Worm (Caenorhabditis elegans) whole organism, L1 larva: ENCODE results near the gene mtr-4.

Source experiments
- C04F5.9 ChIP-seq: sonication (generic microtip); optimal IDR thresholded peaks from 2 replicates; lab custom pipeline; 2016; ENCODE audit warnings: missing genetic modification characterization, missing compliant biosample characterization
- C16A3.4 ChIP-seq: fragments of 150-350 bp; optimal IDR thresholded peaks from 2 replicates; lab custom pipeline; 2014; ENCODE audit warnings: missing biosample characterization, missing genetic modification characterization
- aha-1 ChIP-seq: fragments of 150-350 bp; optimal IDR thresholded peaks from 2 replicates; lab custom pipeline; 2014; ENCODE audit warnings: missing biosample characterization, missing genetic modification characterization
- ama-1 ChIP-seq: fragments of 150-350 bp; optimal IDR thresholded peaks from 2 replicates; lab custom pipeline; 2014
- ceh-82 ChIP-seq, 3 experiments: fragments of 150-350 bp in 1 of 3; sonication (generic microtip) in 2 of 3; optimal IDR thresholded peaks; 2 replicates each; lab custom pipeline; 2014 to 2017; ENCODE audit warnings: missing biosample characterization in 3 of 3, missing genetic modification characterization in 3 of 3
- ceh-88 ChIP-seq: fragments of 200-800 bp; sonication (Bioruptor generic); IDR thresholded peaks from 2 replicates; pipeline ENCODE4 v1.3.6; 2022; ENCODE audit warnings: missing genetic modification characterization, missing compliant biosample characterization
- ceh-90 ChIP-seq: sonication (generic microtip); optimal IDR thresholded peaks from 2 replicates; lab custom pipeline; 2016; ENCODE audit warnings: missing genetic modification characterization, missing compliant biosample characterization
- dsc-1 ChIP-seq: sonication (generic microtip); optimal IDR thresholded peaks from 2 replicates; lab custom pipeline; 2016; ENCODE audit warnings: mild to moderate bottlenecking, missing genetic modification characterization, missing compliant biosample characterization
- efl-1 ChIP-seq, 4 experiments: fragments of 150-350 bp; optimal IDR thresholded peaks in 3 of 4; peaks in 1 of 4; 1 replicate in 1 of 4; 2 replicates in 3 of 4; lab custom pipeline; 2014; ENCODE audit warnings: missing biosample characterization in 2 of 4, missing genetic modification characterization in 2 of 4, missing genetic modification reagents in 2 of 4
- elt-2 ChIP-seq: sonication (generic microtip); optimal IDR thresholded peaks from 2 replicates; lab custom pipeline; 2016; ENCODE audit warnings: missing genetic modification characterization, mild to moderate bottlenecking, inconsistent platforms, missing compliant biosample characterization, missing genetic modification reagents
- elt-3 ChIP-seq, 6 experiments: fragments of 150-350 bp in 1 of 6; sonication (generic microtip); optimal IDR thresholded peaks; 2 replicates each; lab custom pipeline; 2017 to 2018; ENCODE audit warnings: missing biosample characterization in 6 of 6, missing genetic modification characterization in 6 of 6, inconsistent platforms in 1 of 6
- ets-5 ChIP-seq: fragments of 200-800 bp; sonication (Bioruptor generic); IDR thresholded peaks from 2 replicates; pipeline ENCODE4 v1.3.6; 2022; ENCODE audit warnings: missing genetic modification characterization, missing compliant biosample characterization
- grh-1 ChIP-seq: fragments of 200-800 bp; sonication (Bioruptor generic); IDR thresholded peaks from 2 replicates; pipeline ENCODE4 v1.3.6; 2022; ENCODE audit warnings: missing genetic modification reagents, missing genetic modification characterization, missing compliant biosample characterization
- hlh-4 ChIP-seq: sonication (generic microtip); optimal IDR thresholded peaks from 2 replicates; lab custom pipeline; 2016; ENCODE audit warnings: mild to moderate bottlenecking, missing genetic modification characterization, missing compliant biosample characterization
- hpl-2 ChIP-seq: fragments of 150-350 bp; optimal IDR thresholded peaks from 2 replicates; lab custom pipeline; 2014; ENCODE audit warnings: missing biosample characterization, missing genetic modification reagents, missing genetic modification characterization
- irx-1 ChIP-seq: sonication (generic microtip); optimal IDR thresholded peaks from 2 replicates; lab custom pipeline; 2016; ENCODE audit warnings: missing genetic modification characterization, missing compliant biosample characterization
- lin-13 ChIP-seq: fragments of 150-350 bp; optimal IDR thresholded peaks from 2 replicates; lab custom pipeline; 2014; ENCODE audit warnings: missing biosample characterization, missing genetic modification reagents, missing genetic modification characterization
- lin-14 ChIP-seq: fragments of 200-800 bp; sonication (Bioruptor generic); optimal IDR thresholded peaks from 2 replicates; lab custom pipeline; 2018; ENCODE audit warnings: mild to moderate bottlenecking, missing genetic modification characterization, moderate library complexity, missing compliant biosample characterization
- lin-15B ChIP-seq: fragments of 150-350 bp; sonication (generic microtip); optimal IDR thresholded peaks from 3 replicates; lab custom pipeline; 2014; ENCODE audit warnings: missing biosample characterization, missing genetic modification characterization
- lin-35 ChIP-seq, 2 experiments: fragments of 150-350 bp; optimal IDR thresholded peaks; 2 replicates each; lab custom pipeline; 2014; ENCODE audit warnings: missing biosample characterization in 2 of 2, missing genetic modification characterization in 2 of 2, missing genetic modification reagents in 2 of 2
- lsy-2 ChIP-seq, 2 experiments: fragments of 150-350 bp; optimal IDR thresholded peaks; 2 replicates each; lab custom pipeline; 2014; ENCODE audit warnings: missing biosample characterization in 2 of 2, missing genetic modification characterization in 2 of 2
- mab-9 ChIP-seq: fragments of 200-800 bp; sonication (Bioruptor generic); IDR thresholded peaks from 2 replicates; pipeline ENCODE4 v1.3.6; 2022; ENCODE audit warnings: missing genetic modification reagents, missing genetic modification characterization, missing compliant biosample characterization
- mef-2 ChIP-seq: fragments of 150-350 bp; optimal IDR thresholded peaks from 2 replicates; lab custom pipeline; 2014; ENCODE audit warnings: missing biosample characterization, missing genetic modification characterization
- mep-1 ChIP-seq: fragments of 150-350 bp; optimal IDR thresholded peaks from 2 replicates; lab custom pipeline; 2014; ENCODE audit warnings: missing biosample characterization, missing genetic modification characterization
- nhr-28 ChIP-seq: fragments of 150-350 bp; optimal IDR thresholded peaks from 2 replicates; lab custom pipeline; 2014; ENCODE audit warnings: missing biosample characterization, missing genetic modification characterization
- nhr-71 ChIP-seq: sonication (generic microtip); optimal IDR thresholded peaks from 2 replicates; lab custom pipeline; 2016; ENCODE audit warnings: mild to moderate bottlenecking, missing genetic modification characterization, moderate library complexity, missing compliant biosample characterization
- nhr-77 ChIP-seq: fragments of 150-350 bp; optimal IDR thresholded peaks from 2 replicates; lab custom pipeline; 2014; ENCODE audit warnings: missing biosample characterization, missing genetic modification characterization
- nhr-85 ChIP-seq: sonication (generic microtip); peaks from one replicate; lab custom pipeline; 2016; ENCODE audit warnings: missing genetic modification characterization, inconsistent platforms, missing compliant biosample characterization
- nhr-90 ChIP-seq: sonication (generic microtip); optimal IDR thresholded peaks from 2 replicates; lab custom pipeline; 2016; ENCODE audit warnings: mild to moderate bottlenecking, missing genetic modification characterization, missing compliant biosample characterization; ENCODE audit not compliant: poor library complexity
- pag-3 ChIP-seq: sonication (generic microtip); optimal IDR thresholded peaks from 2 replicates; lab custom pipeline; 2017; ENCODE audit warnings: missing genetic modification characterization, mild to moderate bottlenecking, missing compliant biosample characterization, antibody characterized with exemption, borderline replicate concordance; ENCODE audit not compliant: insufficient read depth
- pax-3 ChIP-seq: fragments of 200-800 bp; sonication (Bioruptor generic); optimal IDR thresholded peaks from 2 replicates; lab custom pipeline; 2018; ENCODE audit warnings: mild to moderate bottlenecking, missing genetic modification characterization, moderate library complexity, missing compliant biosample characterization
- pqm-1 ChIP-seq: sonication (generic microtip); optimal IDR thresholded peaks from 3 replicates; lab custom pipeline; 2017; ENCODE audit warnings: missing biosample characterization, missing genetic modification characterization
- rnt-1 ChIP-seq: sonication (generic microtip); optimal IDR thresholded peaks from 2 replicates; lab custom pipeline; 2016; ENCODE audit warnings: mild to moderate bottlenecking, missing genetic modification characterization, moderate library complexity, missing compliant biosample characterization
- snu-23 ChIP-seq: sonication (generic microtip); optimal IDR thresholded peaks from 2 replicates; lab custom pipeline; 2016; ENCODE audit warnings: missing genetic modification characterization, missing compliant biosample characterization
- sox-4 ChIP-seq: sonication (generic microtip); optimal IDR thresholded peaks from 2 replicates; lab custom pipeline; 2016; ENCODE audit warnings: missing genetic modification characterization, missing compliant biosample characterization
- swsn-7 ChIP-seq: sonication (generic microtip); optimal IDR thresholded peaks from 2 replicates; lab custom pipeline; 2016; ENCODE audit warnings: missing genetic modification characterization, missing compliant biosample characterization
- tbx-2 ChIP-seq: sonication (generic microtip); optimal IDR thresholded peaks from 2 replicates; lab custom pipeline; 2016; ENCODE audit warnings: missing genetic modification characterization, missing compliant biosample characterization
- tlp-1 ChIP-seq: fragments of 150-350 bp; optimal IDR thresholded peaks from 2 replicates; lab custom pipeline; 2014; ENCODE audit warnings: missing biosample characterization, missing genetic modification characterization
- unc-130 ChIP-seq: fragments of 150-350 bp; optimal IDR thresholded peaks from 2 replicates; lab custom pipeline; 2017; ENCODE audit warnings: missing biosample characterization, missing genetic modification characterization, inconsistent platforms
- unc-86 ChIP-seq: sonication (generic microtip); optimal IDR thresholded peaks from 2 replicates; lab custom pipeline; 2016; ENCODE audit warnings: missing genetic modification characterization, missing compliant biosample characterization
- vab-15 ChIP-seq: sonication (generic microtip); optimal IDR thresholded peaks from 2 replicates; lab custom pipeline; 2017; ENCODE audit warnings: missing genotype, mild to moderate bottlenecking, missing genetic modification characterization, missing compliant biosample characterization
- xbp-1 ChIP-seq: sonication (generic microtip); optimal IDR thresholded peaks from 2 replicates; lab custom pipeline; 2016; ENCODE audit warnings: missing genetic modification characterization, missing compliant biosample characterization
- zip-4 ChIP-seq: fragments of 200-800 bp; sonication (Bioruptor generic); optimal IDR thresholded peaks from 2 replicates; lab custom pipeline; 2018; ENCODE audit warnings: mild to moderate bottlenecking, missing genetic modification characterization, moderate library complexity, missing compliant biosample characterization
- ztf-11 ChIP-seq, 2 experiments: sonication (generic microtip); optimal IDR thresholded peaks; 2 replicates each; lab custom pipeline; 2016 to 2017; ENCODE audit warnings: missing genetic modification characterization in 2 of 2, missing biosample characterization in 1 of 2, missing compliant biosample characterization in 1 of 2
- ztf-4 ChIP-seq: fragments of 150-350 bp; optimal IDR thresholded peaks from 2 replicates; lab custom pipeline; 2014; ENCODE audit warnings: missing biosample characterization, missing genetic modification characterization

Gene mtr-4

ce11 chrIV:9848075-9848474, 22.6 kb downstream of the mtr-4 start, which contains the start of gene K07F5.7:
Gene K07F5.7 (minus strand): TSS chrIV:9848175.
- no peak for TF ChIP-seq ztf-4 (tag; lab: Kevin White, UChicago)
- no peak for TF ChIP-seq irx-1 (tag; lab: Kevin White, UChicago)
- TF ChIP-seq swsn-7 (tag; lab: Kevin White, UChicago), result no peak
- no peak for TF ChIP-seq C04F5.9
- TF ChIP-seq dsc-1, result no peak
- no peak for TF ChIP-seq nhr-71 (tag; lab: Kevin White, UChicago)
- TF ChIP-seq lin-15B (tag; lab: Kevin White, UChicago), result no peak
- no peak for TF ChIP-seq efl-1 (optimal IDR thresholded peaks at IDR 0.05; lab: Kevin White, UChicago)
- no peak for TF ChIP-seq efl-1 (GFP tag; optimal IDR thresholded peaks at IDR 0.05 in 1 of 2; lab: Kevin White, UChicago)
- no peak for TF ChIP-seq zip-4 (GFP tag; lab: Kevin White, UChicago)
- TF ChIP-seq lin-13 (GFP tag; lab: Kevin White, UChicago), result no peak
- TF ChIP-seq ceh-90 (tag; lab: Kevin White, UChicago), result no peak
- TF ChIP-seq tlp-1 (tag; lab: Kevin White, UChicago), result no peak
- no peak for TF ChIP-seq nhr-85 (tag; lab: Kevin White, UChicago)
- TF ChIP-seq lin-14 (GFP tag; lab: Kevin White, UChicago), result no peak
- TF ChIP-seq pag-3, result no peak
- no peak for TF ChIP-seq ztf-11 (tag; optimal IDR thresholded peaks at IDR 0.05; lab: Kevin White, UChicago)

- TF ChIP-seq C16A3.4 (tag; lab: Kevin White, UChicago) (no peak), ceh-88 (no peak), elt-2 (tag; lab: Kevin White, UChicago) (no peak), irx-1 (tag; lab: Kevin White, UChicago) (no peak), nhr-77 (no peak), unc-130 (tag; lab: Kevin White, UChicago) (no peak), hlh-4 (tag; lab: Kevin White, UChicago) (no peak), pax-3 (tag; lab: Kevin White, UChicago) (no peak), pqm-1 (tag; lab: Kevin White, UChicago) (no peak), mef-2 (no peak), lin-35 (GFP tag; optimal IDR thresholded peaks at IDR 0.05; lab: Kevin White, UChicago) (no peak), elt-3 (tag; optimal IDR thresholded peaks at IDR 0.05; lab: Kevin White, UChicago) (no peak), ceh-82 (tag; optimal IDR thresholded peaks at IDR 0.05; lab: Kevin White, UChicago) (no peak), mab-9 (no peak), vab-15 (no peak), rnt-1 (no peak), lin-13 (GFP tag; lab: Kevin White, UChicago) (no peak), aha-1 (tag; lab: Kevin White, UChicago) (no peak)
- TF ChIP-seq, all 84 proteins: peak for 0
Observed at ce11 chrIV:9849624-9850023, 24.1 kb downstream of the mtr-4 start, which contains the start of gene K07F5.8. Gene K07F5.8 (minus strand): TSS chrIV:9849724.

DNA sequence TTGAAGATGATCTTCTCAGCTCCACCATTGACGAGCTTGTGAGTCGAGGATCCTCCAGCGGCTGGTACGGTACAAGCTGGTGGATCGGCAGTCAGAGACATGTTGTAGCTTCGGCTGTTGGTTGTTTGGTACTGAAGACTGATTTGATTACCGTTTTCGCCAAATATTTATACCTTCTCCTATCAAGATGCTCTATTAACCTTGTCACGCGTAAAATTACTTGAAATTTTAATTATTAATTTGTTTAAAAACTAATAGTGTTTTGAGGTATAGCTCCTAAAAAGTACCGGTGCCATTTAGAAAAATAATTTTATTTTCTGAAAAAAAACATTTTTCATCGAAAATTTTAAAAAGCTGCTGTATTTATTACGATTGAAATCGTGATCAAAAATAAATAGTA, 25.4 kb downstream of the mtr-4 start, which contains the start of gene ssp-10:
ssp-10 (minus strand) TSS at position 101 of the 400 bp plus-strand sequence.
- TF ChIP-seq lin-14 (GFP tag; lab: Kevin White, UChicago) (no peak), lsy-2 (tag; optimal IDR thresholded peaks at IDR 0.05; lab: Kevin White, UChicago) (no peak)

ce11 chrIV:9852250-9852649, 26.8 kb downstream of the mtr-4 start, which contains the start of gene ssq-1:
Gene ssq-1 (plus strand): TSS chrIV:9852550.
- TF ChIP-seq sox-4 (tag; lab: Kevin White, UChicago) (no peak), pax-3 (tag; lab: Kevin White, UChicago) (no peak), unc-86 (no peak), mep-1 (tag; lab: Kevin White, UChicago) (no peak), xbp-1 (no peak), mab-9 (no peak), elt-2 (tag; lab: Kevin White, UChicago) (no peak), tbx-2 (tag; lab: Kevin White, UChicago) (no peak), ama-1 (lab: Kevin White, UChicago) (no peak), pqm-1 (tag; lab: Kevin White, UChicago) (no peak), ets-5 (GFP tag; lab: Robert Waterston, UW) (no peak), lin-14 (GFP tag; lab: Kevin White, UChicago) (no peak), nhr-90 (tag; lab: Kevin White, UChicago) (no peak), nhr-28 (tag; lab: Kevin White, UChicago) (no peak), lin-35 (GFP tag; optimal IDR thresholded peaks at IDR 0.05; lab: Kevin White, UChicago) (no peak), mef-2 (no peak), snu-23 (GFP tag; lab: Kevin White, UChicago) (no peak), pag-3 (no peak), hpl-2 (no peak), grh-1 (GFP tag; lab: Robert Waterston, UW) (no peak)
